Fruit fly (Drosophila melanogaster): Measurements from ENCODE around the gene mth.

dm6 chr3L:299952-300605 is 46.7 kb downstream of the mth start:
- TF ChIP-seq Hr96 (GFP tag; optimal IDR thresholded peaks at IDR 0.05) (no peak), CG12768 (GFP tag; optimal IDR thresholded peaks at IDR 0.05) (no peak), cnc (optimal IDR thresholded peaks at IDR 0.05) (no peak), CG14711 (tag; optimal IDR thresholded peaks at IDR 0.05) (no peak), CG7101 (tag; optimal IDR thresholded peaks at IDR 0.05) (no peak), ovo (GFP tag; optimal IDR thresholded peaks at IDR 0.05) (no peak), cic (GFP tag; optimal IDR thresholded peaks at IDR 0.05) (peak; percentile 38), CG1620 (GFP tag; optimal IDR thresholded peaks at IDR 0.05) (no peak), CG5204 (GFP tag; optimal IDR thresholded peaks at IDR 0.05) (no peak), Crg-1 (GFP tag; optimal IDR thresholded peaks at IDR 0.05) (no peak)

All from whole organism, adult.